Fruit fly (Drosophila melanogaster) whole organism, embryonic: ENCODE results near the gene Cpr11A.

ENCODE experiments used
- Antp ChIP-seq: fragments of 200-800 bp; sonication (Bioruptor generic); optimal IDR thresholded peaks from 3 replicates; lab custom pipeline; 2016; ENCODE audit warnings: missing biosample characterization, missing genetic modification characterization
- Bteb2 ChIP-seq: fragments of 200-800 bp; sonication (Bioruptor generic); optimal IDR thresholded peaks from 2 replicates; lab custom pipeline; 2016; ENCODE audit warnings: missing biosample characterization, missing genetic modification characterization
- CG10267 ChIP-seq: fragments of 200-800 bp; sonication (Bioruptor generic); optimal IDR thresholded peaks from 2 replicates; lab custom pipeline; 2018; ENCODE audit warnings: missing biosample characterization, mild to moderate bottlenecking, missing genetic modification characterization, moderate library complexity
- CG10431 ChIP-seq: fragments of 200-800 bp; sonication (Bioruptor generic); optimal IDR thresholded peaks from 3 replicates; lab custom pipeline; 2018; ENCODE audit warnings: missing biosample characterization, mild to moderate bottlenecking, missing genetic modification characterization
- CG10462 ChIP-seq: fragments of 200-800 bp; sonication (Bioruptor generic); optimal IDR thresholded peaks from 2 replicates; lab custom pipeline; 2016; ENCODE audit warnings: missing biosample characterization, missing genetic modification characterization
- CG10979 ChIP-seq: fragments of 200-800 bp; sonication (Bioruptor generic); optimal IDR thresholded peaks from 2 replicates; lab custom pipeline; 2018; ENCODE audit warnings: missing biosample characterization, mild to moderate bottlenecking, missing genetic modification characterization, moderate library complexity
- CG11695 ChIP-seq: fragments of 200-800 bp; sonication (Bioruptor generic); IDR thresholded peaks from 3 replicates; pipeline ENCODE4 v1.3.6; 2022; ENCODE audit warnings: missing biosample characterization, missing genetic modification characterization
- CG12219 ChIP-seq: fragments of 200-800 bp; sonication (Bioruptor generic); optimal IDR thresholded peaks from 3 replicates; lab custom pipeline; 2018; ENCODE audit warnings: missing biosample characterization, mild to moderate bottlenecking, missing genetic modification characterization
- CG13287 ChIP-seq: fragments of 200-800 bp; sonication (Bioruptor generic); IDR thresholded peaks from 2 replicates; pipeline ENCODE4 v1.3.6; 2022; ENCODE audit warnings: missing biosample characterization, missing genetic modification characterization; ENCODE audit not compliant: partially characterized antibody
- CG14965 ChIP-seq: fragments of 200-800 bp; sonication (Bioruptor generic); optimal IDR thresholded peaks from 2 replicates; lab custom pipeline; 2016; ENCODE audit warnings: missing biosample characterization, missing genetic modification characterization, borderline replicate concordance
- CG17361 ChIP-seq: fragments of 200-800 bp; sonication (Bioruptor generic); IDR thresholded peaks from 3 replicates; pipeline ENCODE4 v1.3.6; 2022; ENCODE audit warnings: missing biosample characterization, missing genetic modification characterization
- CG2199 ChIP-seq: fragments of 200-800 bp; sonication (Bioruptor generic); IDR thresholded peaks from 3 replicates; pipeline ENCODE4 v1.3.6; 2022; ENCODE audit warnings: missing biosample characterization, missing genetic modification characterization
- CG3065 ChIP-seq: fragments of 200-800 bp; sonication (Bioruptor generic); optimal IDR thresholded peaks from 2 replicates; lab custom pipeline; 2016; ENCODE audit warnings: missing biosample characterization, missing genetic modification characterization
- CG31224 ChIP-seq: fragments of 200-800 bp; sonication (Bioruptor generic); IDR thresholded peaks from 2 replicates; pipeline ENCODE4 v1.3.6; 2022; ENCODE audit warnings: missing biosample characterization, missing genetic modification characterization
- CG34422 ChIP-seq: fragments of 200-800 bp; sonication (Bioruptor generic); IDR thresholded peaks from 3 replicates; pipeline ENCODE4 v1.3.6; 2022; ENCODE audit warnings: missing biosample characterization, missing genetic modification characterization
- CG3847 ChIP-seq: fragments of 200-800 bp; sonication (Bioruptor generic); IDR thresholded peaks from 2 replicates; pipeline ENCODE4 v1.3.6; 2022; ENCODE audit warnings: missing biosample characterization, missing genetic modification characterization
- CG42726 ChIP-seq: fragments of 200-800 bp; sonication (Bioruptor generic); IDR thresholded peaks from 2 replicates; pipeline ENCODE4 v1.3.6; 2022; ENCODE audit warnings: missing biosample characterization, missing genetic modification characterization; ENCODE audit not compliant: partially characterized antibody
- CG4282 ChIP-seq: fragments of 200-800 bp; sonication (Bioruptor generic); optimal IDR thresholded peaks from 2 replicates; lab custom pipeline; 2016; ENCODE audit warnings: missing biosample characterization, missing genetic modification characterization
- CG4328 ChIP-seq: fragments of 200-800 bp; sonication (Bioruptor generic); optimal IDR thresholded peaks from 3 replicates; lab custom pipeline; 2017; ENCODE audit warnings: missing biosample characterization, missing genetic modification reagents, missing genetic modification characterization
- CG7357 ChIP-seq: fragments of 200-800 bp; sonication (Bioruptor generic); IDR thresholded peaks from 3 replicates; pipeline ENCODE4 v1.3.6; 2022; ENCODE audit warnings: missing biosample characterization, missing genetic modification characterization
- CG7786 ChIP-seq: fragments of 200-800 bp; sonication (Bioruptor generic); optimal IDR thresholded peaks from 2 replicates; lab custom pipeline; 2016; ENCODE audit warnings: missing biosample characterization, missing genetic modification characterization
- Dbx ChIP-seq: fragments of 200-800 bp; sonication (Bioruptor generic); IDR thresholded peaks from 3 replicates; pipeline ENCODE4 v1.3.6; 2022; ENCODE audit warnings: missing biosample characterization, missing genetic modification characterization
- Doc3 ChIP-seq: fragments of 200-800 bp; sonication (Bioruptor generic); IDR thresholded peaks from 3 replicates; pipeline ENCODE4 v1.3.6; 2022; ENCODE audit warnings: missing biosample characterization, missing genetic modification characterization; ENCODE audit not compliant: partially characterized antibody
- HmgD ChIP-seq: fragments of 200-800 bp; sonication (Bioruptor generic); optimal IDR thresholded peaks from 3 replicates; lab custom pipeline; 2016; ENCODE audit warnings: missing biosample characterization, missing genetic modification characterization
- Hr39 ChIP-seq: fragments of >200 bp; optimal IDR thresholded peaks from 2 replicates; lab custom pipeline; 2017
- MBD-R2 ChIP-seq: fragments of 200-800 bp; sonication (Bioruptor generic); IDR thresholded peaks from 2 replicates; pipeline ENCODE4 v1.3.6; 2022; ENCODE audit warnings: missing biosample characterization, missing genetic modification characterization
- Neu2 ChIP-seq: fragments of 200-800 bp; sonication (Bioruptor generic); optimal IDR thresholded peaks from 3 replicates; lab custom pipeline; 2016; ENCODE audit warnings: missing biosample characterization, missing genetic modification characterization, borderline replicate concordance
- Opbp ChIP-seq: fragments of 200-800 bp; sonication (Bioruptor generic); IDR thresholded peaks from 3 replicates; pipeline ENCODE4 v1.3.6; 2022; ENCODE audit warnings: missing biosample characterization, missing genetic modification characterization; ENCODE audit not compliant: partially characterized antibody
- Sin3A ChIP-seq: fragments of >200 bp; optimal IDR thresholded peaks from 2 replicates; lab custom pipeline; 2018
- TFAM ChIP-seq: fragments of 200-800 bp; sonication (Bioruptor generic); optimal IDR thresholded peaks from 2 replicates; lab custom pipeline; 2017; ENCODE audit warnings: missing biosample characterization, missing genetic modification characterization, inconsistent platforms
- Xbp1 ChIP-seq: fragments of 200-800 bp; sonication (Bioruptor generic); optimal IDR thresholded peaks from 3 replicates; lab custom pipeline; 2016; ENCODE audit warnings: missing biosample characterization, mild to moderate bottlenecking, missing genetic modification characterization
- Xrp1 ChIP-seq: fragments of 200-800 bp; sonication (Bioruptor generic); IDR thresholded peaks from 2 replicates; pipeline ENCODE4 v1.3.6; 2022; ENCODE audit warnings: missing biosample characterization, missing genetic modification characterization
- ab ChIP-seq: fragments of 200-800 bp; sonication (Bioruptor generic); optimal IDR thresholded peaks from 2 replicates; lab custom pipeline; 2016; ENCODE audit warnings: missing biosample characterization, missing genetic modification characterization
- al ChIP-seq: fragments of 200-800 bp; sonication (Bioruptor generic); IDR thresholded peaks from 2 replicates; pipeline ENCODE4 v1.3.6; 2022; ENCODE audit warnings: missing biosample characterization, missing genetic modification characterization
- ara ChIP-seq: fragments of 200-800 bp; sonication (Bioruptor generic); IDR thresholded peaks from 2 replicates; pipeline ENCODE4 v1.3.6; 2022; ENCODE audit warnings: missing biosample characterization, missing genetic modification characterization
- chm ChIP-seq: fragments of 200-800 bp; sonication (Bioruptor generic); IDR thresholded peaks from 2 replicates; pipeline ENCODE4 v1.3.6; 2022; ENCODE audit warnings: missing biosample characterization, missing genetic modification characterization
- danr ChIP-seq: fragments of 200-800 bp; sonication (Bioruptor generic); IDR thresholded peaks from 2 replicates; pipeline ENCODE4 v1.3.6; 2022; ENCODE audit warnings: missing biosample characterization, missing genetic modification characterization
- disco-r ChIP-seq: fragments of 200-800 bp; sonication (Bioruptor generic); optimal IDR thresholded peaks from 2 replicates; lab custom pipeline; 2016; ENCODE audit warnings: missing biosample characterization, missing genetic modification characterization
- dpn ChIP-seq, 2 experiments: fragments of 200-800 bp; sonication (Bioruptor generic); optimal IDR thresholded peaks; 3 replicates each; lab custom pipeline; 2016; ENCODE audit warnings: missing biosample characterization in 2 of 2, missing genetic modification characterization in 2 of 2
- dysf ChIP-seq: fragments of 200-800 bp; sonication (Bioruptor generic); IDR thresholded peaks from 3 replicates; pipeline ENCODE4 v1.3.6; 2022; ENCODE audit warnings: missing biosample characterization, missing genetic modification characterization
- gem ChIP-seq: fragments of 200-800 bp; sonication (Bioruptor generic); optimal IDR thresholded peaks from 2 replicates; lab custom pipeline; 2019; ENCODE audit warnings: missing biosample characterization, mild to moderate bottlenecking, missing genetic modification characterization, moderate library complexity
- grn ChIP-seq: fragments of 200-800 bp; sonication (Bioruptor generic); optimal IDR thresholded peaks from 3 replicates; lab custom pipeline; 2017; ENCODE audit warnings: missing biosample characterization, missing genetic modification characterization
- insv ChIP-seq, 2 experiments: fragments of 200-800 bp; sonication (Bioruptor generic); optimal IDR thresholded peaks; 3 replicates each; lab custom pipeline; 2016 to 2018; ENCODE audit warnings: missing biosample characterization in 2 of 2, missing genetic modification characterization in 2 of 2
- p53 ChIP-seq: fragments of 200-800 bp; sonication (Bioruptor generic); optimal IDR thresholded peaks from 2 replicates; lab custom pipeline; 2016; ENCODE audit warnings: missing biosample characterization, missing genetic modification characterization
- ranshi ChIP-seq: fragments of 200-800 bp; sonication (Bioruptor generic); IDR thresholded peaks from 2 replicates; pipeline ENCODE4 v1.3.6; 2022; ENCODE audit warnings: missing biosample characterization, missing genetic modification characterization
- rib ChIP-seq: fragments of 200-800 bp; sonication (Bioruptor generic); IDR thresholded peaks from 2 replicates; pipeline ENCODE4 v1.3.6; 2022; ENCODE audit warnings: missing biosample characterization, missing genetic modification characterization
- ro ChIP-seq: fragments of 200-800 bp; sonication (Bioruptor generic); IDR thresholded peaks from 2 replicates; pipeline ENCODE4 v1.3.6; 2022; ENCODE audit warnings: missing biosample characterization, missing genetic modification characterization
- scrt ChIP-seq: fragments of 200-800 bp; sonication (Bioruptor generic); optimal IDR thresholded peaks from 2 replicates; lab custom pipeline; 2018; ENCODE audit warnings: missing biosample characterization, mild to moderate bottlenecking, missing genetic modification characterization, moderate library complexity
- seq ChIP-seq: fragments of 200-800 bp; sonication (Bioruptor generic); IDR thresholded peaks from 2 replicates; pipeline ENCODE4 v1.3.6; 2022; ENCODE audit warnings: missing biosample characterization, missing genetic modification characterization
- shn ChIP-seq: fragments of 200-800 bp; sonication (Bioruptor generic); optimal IDR thresholded peaks from 3 replicates; lab custom pipeline; 2016; ENCODE audit warnings: missing biosample characterization, missing genetic modification characterization
- so ChIP-seq: fragments of 200-800 bp; sonication (Bioruptor generic); IDR thresholded peaks from 3 replicates; pipeline ENCODE4 v1.3.6; 2022; ENCODE audit warnings: missing biosample characterization, missing genetic modification characterization
- tx ChIP-seq: fragments of 200-800 bp; sonication (Bioruptor generic); optimal IDR thresholded peaks from 2 replicates; lab custom pipeline; 2016; ENCODE audit warnings: missing biosample characterization, missing genetic modification characterization
- vvl ChIP-seq: fragments of 200-800 bp; sonication (Bioruptor generic); IDR thresholded peaks from 2 replicates; pipeline ENCODE4 v1.3.6; 2022; ENCODE audit warnings: missing biosample characterization, missing genetic modification characterization

The Cpr11A gene

dm6 chrX:12472244-12472736, 14.5 kb upstream of the Cpr11A start (continued):
- peak; percentile 37 for TF ChIP-seq disco-r
- TF ChIP-seq CG4328 (GFP tag; lab: Kevin White, UChicago), result peak; percentile 91
- peak in 1 of 2 experiments; percentile 62 for TF ChIP-seq insv (GFP tag; optimal IDR thresholded peaks at IDR 0.05; lab: Kevin White, UChicago)
- TF ChIP-seq Bteb2 (GFP tag; lab: Kevin White, UChicago), result peak; percentile 78
- peak; percentile 37 for TF ChIP-seq ab (GFP tag; lab: Kevin White, UChicago)
- TF ChIP-seq Xbp1 (GFP tag; lab: Kevin White, UChicago), result peak; percentile 92
- TF ChIP-seq CG2199 (GFP tag; lab: Robert Waterston, UW), result peak; percentile 90
- peak; percentile 97 for TF ChIP-seq Dbx (GFP tag; lab: Robert Waterston, UW)
- no peak for TF ChIP-seq Neu2 (GFP tag; lab: Kevin White, UChicago)
- TF ChIP-seq CG10462 (GFP tag; lab: Kevin White, UChicago), result peak; percentile 70
- TF ChIP-seq shn (GFP tag; lab: Kevin White, UChicago), result no peak
- TF ChIP-seq CG17361 (GFP tag; lab: Robert Waterston, UW), result peak; percentile 95
- TF ChIP-seq CG31224 (GFP tag; lab: Robert Waterston, UW), result peak; percentile 93
- TF ChIP-seq MBD-R2 (GFP tag; lab: Robert Waterston, UW), result peak; percentile 93
- TF ChIP-seq vvl (GFP tag; lab: Robert Waterston, UW), result peak; percentile 97
- TF ChIP-seq Doc3 (GFP tag; lab: Robert Waterston, UW), result no peak
- peak; percentile 89 for TF ChIP-seq CG7357 (GFP tag; lab: Robert Waterston, UW)
- peak; percentile 90 for TF ChIP-seq CG12219 (GFP tag; lab: Kevin White, UChicago)
- TF ChIP-seq CG14965, result no peak
- TF ChIP-seq HmgD, result no peak
- peak; percentile 42 for TF ChIP-seq Antp (GFP tag; lab: Kevin White, UChicago)
- peak; percentile 42 for TF ChIP-seq CG10431
- TF ChIP-seq seq, result peak; percentile 97
- peak; percentile 19 for TF ChIP-seq CG7786 (GFP tag; lab: Kevin White, UChicago)
- TF ChIP-seq chm (GFP tag; lab: Robert Waterston, UW), result peak; percentile 84
- TF ChIP-seq CG3847 (GFP tag; lab: Robert Waterston, UW), result peak; percentile 97
- peak; percentile 8 for TF ChIP-seq tx
- peak; percentile 12 for TF ChIP-seq grn (GFP tag; lab: Kevin White, UChicago)
- no peak for TF ChIP-seq CG4282 (GFP tag; lab: Kevin White, UChicago)
- peak; percentile 96 for TF ChIP-seq ranshi (GFP tag; lab: Robert Waterston, UW)
- peak; percentile 96 for TF ChIP-seq CG34422 (GFP tag; lab: Robert Waterston, UW)
- TF ChIP-seq ro (GFP tag; lab: Robert Waterston, UW), result peak; percentile 84
- TF ChIP-seq CG10979 (tag; lab: Kevin White, UChicago), result peak; percentile 90
- peak; percentile 97 for TF ChIP-seq gem
- TF ChIP-seq Sin3A (lab: Kevin White, UChicago), result no peak
- peak; percentile 86 for TF ChIP-seq ara (GFP tag; lab: Robert Waterston, UW)
- peak; percentile 94 for TF ChIP-seq al (GFP tag; lab: Robert Waterston, UW)
- TF ChIP-seq Hr39 (lab: Kevin White, UChicago), result no peak
- no peak for TF ChIP-seq CG42726 (GFP tag; lab: Robert Waterston, UW)
- TF ChIP-seq danr (GFP tag; lab: Robert Waterston, UW), result peak; percentile 94
- peak; percentile 86 for TF ChIP-seq CG10267
- TF ChIP-seq rib, result peak; percentile 92; the same call in 1 of the 2 replicates
- peak; percentile 70 for TF ChIP-seq CG3065 (GFP tag; lab: Kevin White, UChicago)
- TF ChIP-seq Opbp, result no peak
- peak; percentile 93 for TF ChIP-seq scrt (GFP tag; lab: Kevin White, UChicago)
- TF ChIP-seq Xrp1 (GFP tag; lab: Robert Waterston, UW), result peak; percentile 92
- no peak for TF ChIP-seq p53
- TF ChIP-seq so (GFP tag; lab: Robert Waterston, UW), result peak; percentile 93
- TF ChIP-seq dysf (GFP tag; lab: Robert Waterston, UW), result peak; percentile 97
- peak; percentile 80 to 91 for TF ChIP-seq dpn (GFP tag; optimal IDR thresholded peaks at IDR 0.05; lab: Kevin White, UChicago)
- TF ChIP-seq CG13287 (GFP tag; lab: Robert Waterston, UW), result no peak
- peak; percentile 53 for TF ChIP-seq TFAM (GFP tag; lab: Kevin White, UChicago)
- peak; percentile 95 for TF ChIP-seq CG11695 (GFP tag; lab: Robert Waterston, UW)
